Fruit fly (Drosophila melanogaster): ENCODE data around the gene CG31709.
A peak's percentile ranks its signal among the peaks of the same experiment; 100 is the strongest.

CG31709 gene

dm6 chr2L:9569588-9570434 is 9.6 kb downstream of the CG31709 start (continued):
- TF ChIP-seq jigr1 (GFP tag; IDR thresholded peaks at IDR 0.05) (peak; percentile 86; the same call in 2 of the 3 replicates), Fer1 (GFP tag; optimal IDR thresholded peaks at IDR 0.05) (peak; percentile 97), CG9609 (GFP tag; optimal IDR thresholded peaks at IDR 0.05) (peak; percentile 72), ems (GFP tag; optimal IDR thresholded peaks at IDR 0.05) (peak; percentile 89), CG15514 (GFP tag; optimal IDR thresholded peaks at IDR 0.05) (peak; percentile 90), p53 (GFP tag; optimal IDR thresholded peaks at IDR 0.05) (peak; percentile 39), caup (GFP tag; optimal IDR thresholded peaks at IDR 0.05; ENCODE audit: severe bottlenecking) (peak; percentile 97), CG3065 (GFP tag; optimal IDR thresholded peaks at IDR 0.05) (peak; percentile 78), da (GFP tag; optimal IDR thresholded peaks at IDR 0.05) (peak; percentile 21), CG30403 (GFP tag; optimal IDR thresholded peaks at IDR 0.05) (peak; percentile 98), Atf-2 (GFP tag; optimal IDR thresholded peaks at IDR 0.05) (peak; percentile 68), dmrt99B (tag; optimal IDR thresholded peaks at IDR 0.05) (peak; percentile 98), HLH54F (GFP tag; optimal IDR thresholded peaks at IDR 0.05) (peak; percentile 87), Hmx (GFP tag; optimal IDR thresholded peaks at IDR 0.05) (peak; percentile 80), onecut (GFP tag; IDR thresholded peaks at IDR 0.05) (peak; percentile 87), cato (GFP tag; optimal IDR thresholded peaks at IDR 0.05; ENCODE audit: borderline replicate concordance) (peak; percentile 86), PHDP (tag; optimal IDR thresholded peaks at IDR 0.05) (peak; percentile 96), Rfx (GFP tag; IDR thresholded peaks at IDR 0.05) (peak; percentile 92), CG8281 (tag; optimal IDR thresholded peaks at IDR 0.05) (peak; percentile 89), CG7928 (GFP tag; optimal IDR thresholded peaks at IDR 0.05) (peak; percentile 77), slp2 (GFP tag; optimal IDR thresholded peaks at IDR 0.05) (peak; percentile 80), CG11504 (tag; optimal IDR thresholded peaks at IDR 0.05) (peak; percentile 99), tup (GFP tag; optimal IDR thresholded peaks at IDR 0.05) (peak; percentile 82), Camta (GFP tag; optimal IDR thresholded peaks at IDR 0.05) (peak; percentile 83), Aef1 (GFP tag; IDR thresholded peaks at IDR 0.05) (peak; percentile 82), Sry-β (GFP tag; optimal IDR thresholded peaks at IDR 0.05) (peak; percentile 48), kah (GFP tag; optimal IDR thresholded peaks at IDR 0.05) (peak; percentile 90), CG12744 (GFP tag; optimal IDR thresholded peaks at IDR 0.05) (peak; percentile 80), ase (GFP tag; IDR thresholded peaks at IDR 0.05) (peak; percentile 86), CG7987 (GFP tag; optimal IDR thresholded peaks at IDR 0.05) (peak; percentile 77), sens-2 (GFP tag; IDR thresholded peaks at IDR 0.05) (peak; percentile 70), CG10147 (GFP tag; optimal IDR thresholded peaks at IDR 0.05) (peak; percentile 97), CG9437 (GFP tag; optimal IDR thresholded peaks at IDR 0.05) (peak; percentile 95), bbx (GFP tag; IDR thresholded peaks at IDR 0.05; ENCODE audit: partially characterized antibody) (peak; percentile 41; the same call in 1 of the 2 replicates), CG2202 (tag; optimal IDR thresholded peaks at IDR 0.05) (peak; percentile 87), gem (tag; optimal IDR thresholded peaks at IDR 0.05) (peak; percentile 98), MBD-R2 (GFP tag; IDR thresholded peaks at IDR 0.05) (peak; percentile 67), CG1233 (GFP tag; optimal IDR thresholded peaks at IDR 0.05) (peak; percentile 97), CG11723 (GFP tag; optimal IDR thresholded peaks at IDR 0.05) (peak; percentile 93), repo (GFP tag; optimal IDR thresholded peaks at IDR 0.05) (peak; percentile 49), CHES-1-like (GFP tag; optimal IDR thresholded peaks at IDR 0.05) (peak; percentile 86), dpn (GFP tag; optimal IDR thresholded peaks at IDR 0.05) (peak; percentile 86 to 94), CG34422 (GFP tag; IDR thresholded peaks at IDR 0.05) (peak; percentile 91), fd96Cb (tag; optimal IDR thresholded peaks at IDR 0.05) (peak; percentile 96), HmgD (GFP tag; optimal IDR thresholded peaks at IDR 0.05) (no peak), Deaf1 (tag; optimal IDR thresholded peaks at IDR 0.05) (peak; percentile 87), Spps (tag; optimal IDR thresholded peaks at IDR 0.05) (peak; percentile 92), sisA (GFP tag; IDR thresholded peaks at IDR 0.05) (peak; percentile 83)

Data from whole organism, embryonic.